Fruit fly (Drosophila melanogaster) whole organism, embryonic: ENCODE data around the gene rdhB.

Source experiments
- Ada2b ChIP-seq: fragments of 200-800 bp; sonication (Bioruptor generic); IDR thresholded peaks from 2 replicates; pipeline ENCODE4 v1.3.6; 2022; ENCODE audit warnings: missing biosample characterization, missing genetic modification characterization
- Asciz ChIP-seq: fragments of 200-800 bp; sonication (Bioruptor generic); optimal IDR thresholded peaks from 2 replicates; lab custom pipeline; 2017; ENCODE audit warnings: missing biosample characterization, mild to moderate bottlenecking, missing genetic modification characterization, missing genetic modification reagents
- B-H1 ChIP-seq: fragments of 200-800 bp; sonication (Bioruptor generic); IDR thresholded peaks from 3 replicates; pipeline ENCODE4 v1.3.6; 2022; ENCODE audit warnings: missing biosample characterization, missing genetic modification characterization
- B-H2 ChIP-seq: fragments of 200-800 bp; sonication (Bioruptor generic); optimal IDR thresholded peaks from 2 replicates; lab custom pipeline; 2018; ENCODE audit warnings: missing biosample characterization, mild to moderate bottlenecking, missing genetic modification characterization
- CG10209 ChIP-seq: fragments of 200-800 bp; sonication (Bioruptor generic); optimal IDR thresholded peaks from 3 replicates; lab custom pipeline; 2017; ENCODE audit warnings: missing biosample characterization, mild to moderate bottlenecking, missing genetic modification characterization, missing genetic modification reagents
- CG10274 ChIP-seq: fragments of 200-800 bp; sonication (Bioruptor generic); optimal IDR thresholded peaks from 3 replicates; lab custom pipeline; 2017; ENCODE audit warnings: missing biosample characterization, mild to moderate bottlenecking, missing genetic modification characterization
- CG11504 ChIP-seq: fragments of 200-800 bp; sonication (Bioruptor generic); optimal IDR thresholded peaks from 3 replicates; lab custom pipeline; 2019; ENCODE audit warnings: missing biosample characterization, mild to moderate bottlenecking, missing genetic modification characterization, moderate library complexity
- CG11696 ChIP-seq: fragments of 200-800 bp; sonication (Bioruptor generic); IDR thresholded peaks from 2 replicates; pipeline ENCODE4 v1.3.6; 2022; ENCODE audit warnings: missing biosample characterization, missing genetic modification characterization
- CG12942 ChIP-seq: fragments of 200-800 bp; sonication (Bioruptor generic); optimal IDR thresholded peaks from 3 replicates; lab custom pipeline; 2016; ENCODE audit warnings: missing biosample characterization, missing genetic modification characterization
- CG14014 ChIP-seq: fragments of 200-800 bp; sonication (Bioruptor generic); IDR thresholded peaks from 2 replicates; pipeline ENCODE4 v1.3.6; 2022; ENCODE audit warnings: missing biosample characterization, missing genetic modification characterization
- CG15011 ChIP-seq: fragments of 200-800 bp; sonication (Bioruptor generic); optimal IDR thresholded peaks from 3 replicates; lab custom pipeline; 2018; ENCODE audit warnings: missing biosample characterization, mild to moderate bottlenecking, missing genetic modification characterization
- CG15269 ChIP-seq: fragments of 200-800 bp; sonication (Bioruptor generic); optimal IDR thresholded peaks from 2 replicates; lab custom pipeline; 2018; ENCODE audit warnings: missing biosample characterization, mild to moderate bottlenecking, missing genetic modification characterization, moderate library complexity
- CG15514 ChIP-seq: fragments of 200-800 bp; sonication (Bioruptor generic); optimal IDR thresholded peaks from 3 replicates; lab custom pipeline; 2017; ENCODE audit warnings: missing biosample characterization, missing genetic modification characterization, mild to moderate bottlenecking, moderate library complexity, missing genetic modification reagents
- CG1647 ChIP-seq: fragments of 200-800 bp; sonication (Bioruptor generic); optimal IDR thresholded peaks from 3 replicates; lab custom pipeline; 2016; ENCODE audit warnings: missing biosample characterization, missing genetic modification characterization
- CG17361 ChIP-seq: fragments of 200-800 bp; sonication (Bioruptor generic); IDR thresholded peaks from 3 replicates; pipeline ENCODE4 v1.3.6; 2022; ENCODE audit warnings: missing biosample characterization, missing genetic modification characterization
- CG17568 ChIP-seq: fragments of 200-800 bp; sonication (Bioruptor generic); optimal IDR thresholded peaks from 2 replicates; lab custom pipeline; 2018; ENCODE audit warnings: missing biosample characterization, mild to moderate bottlenecking, missing genetic modification characterization, moderate library complexity
- CG1832 ChIP-seq: fragments of 200-800 bp; sonication (Bioruptor generic); optimal IDR thresholded peaks from 2 replicates; lab custom pipeline; 2017; ENCODE audit warnings: missing biosample characterization, mild to moderate bottlenecking, missing genetic modification characterization, inconsistent platforms
- CG30403 ChIP-seq: fragments of 200-800 bp; sonication (Bioruptor generic); optimal IDR thresholded peaks from 3 replicates; lab custom pipeline; 2016; ENCODE audit warnings: missing biosample characterization, missing genetic modification characterization
- CG4854 ChIP-seq: fragments of 200-800 bp; sonication (Bioruptor generic); optimal IDR thresholded peaks from 2 replicates; lab custom pipeline; 2016; ENCODE audit warnings: missing biosample characterization, missing genetic modification characterization, inconsistent platforms
- CG5245 ChIP-seq: fragments of 200-800 bp; sonication (Bioruptor generic); optimal IDR thresholded peaks from 3 replicates; lab custom pipeline; 2016; ENCODE audit warnings: missing biosample characterization, missing genetic modification characterization
- CG5953 ChIP-seq: fragments of 200-800 bp; sonication (Bioruptor generic); IDR thresholded peaks from 2 replicates; pipeline ENCODE4 v1.3.6; 2022; ENCODE audit warnings: missing biosample characterization, missing genetic modification characterization
- CG7357 ChIP-seq: fragments of 200-800 bp; sonication (Bioruptor generic); IDR thresholded peaks from 3 replicates; pipeline ENCODE4 v1.3.6; 2022; ENCODE audit warnings: missing biosample characterization, missing genetic modification characterization
- CG7839 ChIP-seq: fragments of 200-800 bp; sonication (Bioruptor generic); optimal IDR thresholded peaks from 3 replicates; lab custom pipeline; 2018; ENCODE audit warnings: missing biosample characterization, mild to moderate bottlenecking, missing genetic modification characterization, moderate library complexity
- CG7987 ChIP-seq: fragments of 200-800 bp; sonication (Bioruptor generic); optimal IDR thresholded peaks from 2 replicates; lab custom pipeline; 2018; ENCODE audit warnings: missing biosample characterization, mild to moderate bottlenecking, missing genetic modification characterization, moderate library complexity
- CG8924 ChIP-seq: fragments of 200-800 bp; optimal IDR thresholded peaks from 3 replicates; lab custom pipeline; 2019; ENCODE audit warnings: missing biosample characterization, mild to moderate bottlenecking, missing genetic modification characterization, moderate library complexity
- CG9215 ChIP-seq: fragments of 200-800 bp; sonication (Bioruptor generic); IDR thresholded peaks from 2 replicates; pipeline ENCODE4 v1.3.6; 2022; ENCODE audit warnings: missing biosample characterization, missing genetic modification characterization
- CG9876 ChIP-seq: fragments of 200-800 bp; sonication (Bioruptor generic); optimal IDR thresholded peaks from 2 replicates; lab custom pipeline; 2016; ENCODE audit warnings: missing biosample characterization, missing genetic modification characterization
- CoRest ChIP-seq: fragments of 200-800 bp; sonication (Bioruptor generic); optimal IDR thresholded peaks from 3 replicates; lab custom pipeline; 2018; ENCODE audit warnings: missing biosample characterization, mild to moderate bottlenecking, missing genetic modification characterization, moderate library complexity
- Dek ChIP-seq: fragments of 200-800 bp; sonication (Bioruptor generic); optimal IDR thresholded peaks from 3 replicates; lab custom pipeline; 2019; ENCODE audit warnings: missing biosample characterization, mild to moderate bottlenecking, missing genetic modification characterization, moderate library complexity
- Fer3 ChIP-seq: fragments of 200-800 bp; sonication (Bioruptor generic); optimal IDR thresholded peaks from 2 replicates; lab custom pipeline; 2018; ENCODE audit warnings: missing biosample characterization, mild to moderate bottlenecking, missing genetic modification characterization, moderate library complexity
- HLH4C ChIP-seq: fragments of 200-800 bp; sonication (Bioruptor generic); IDR thresholded peaks from 3 replicates; pipeline ENCODE4 v1.3.6; 2022; ENCODE audit warnings: missing biosample characterization, missing genetic modification characterization; ENCODE audit not compliant: partially characterized antibody
- Hr51 ChIP-seq, 2 experiments: fragments of 200-800 bp; sonication (Bioruptor generic); optimal IDR thresholded peaks; 2 replicates in 1 of 2; 3 replicates in 1 of 2; lab custom pipeline; 2016 to 2018; ENCODE audit warnings: missing biosample characterization in 2 of 2, missing genetic modification characterization in 2 of 2, mild to moderate bottlenecking in 1 of 2, moderate library complexity in 1 of 2
- Vsx1 ChIP-seq: fragments of 200-800 bp; sonication (Bioruptor generic); optimal IDR thresholded peaks from 2 replicates; lab custom pipeline; 2017; ENCODE audit warnings: missing biosample characterization, mild to moderate bottlenecking, missing genetic modification characterization, missing genetic modification reagents
- Xrp1 ChIP-seq: fragments of 200-800 bp; sonication (Bioruptor generic); IDR thresholded peaks from 2 replicates; pipeline ENCODE4 v1.3.6; 2022; ENCODE audit warnings: missing biosample characterization, missing genetic modification characterization
- ase ChIP-seq: fragments of 200-800 bp; sonication (Bioruptor generic); IDR thresholded peaks from 3 replicates; pipeline ENCODE4 v1.3.6; 2022; ENCODE audit warnings: missing biosample characterization, missing genetic modification characterization
- ato ChIP-seq: fragments of 200-800 bp; sonication (Bioruptor generic); IDR thresholded peaks from 2 replicates; pipeline ENCODE4 v1.3.6; 2022; ENCODE audit warnings: missing biosample characterization, missing genetic modification characterization; ENCODE audit not compliant: partially characterized antibody
- chif ChIP-seq, 2 experiments: fragments of 200-800 bp; sonication (Bioruptor generic); optimal IDR thresholded peaks; 3 replicates each; lab custom pipeline; 2016; ENCODE audit warnings: missing biosample characterization in 2 of 2, missing genetic modification characterization in 2 of 2
- fd96Cb ChIP-seq: fragments of 200-800 bp; sonication (Bioruptor generic); optimal IDR thresholded peaks from 2 replicates; lab custom pipeline; 2018; ENCODE audit warnings: missing biosample characterization, mild to moderate bottlenecking, missing genetic modification characterization, moderate library complexity
- gcm ChIP-seq: fragments of 200-800 bp; sonication (Bioruptor generic); optimal IDR thresholded peaks from 2 replicates; lab custom pipeline; 2019; ENCODE audit warnings: missing biosample characterization, mild to moderate bottlenecking, missing genetic modification characterization, moderate library complexity
- pan ChIP-seq, 4 experiments: fragments of >200 bp in 3 of 4; fragments of 200-800 bp in 1 of 4; sonication (Bioruptor generic) in 1 of 4; optimal IDR thresholded peaks in 3 of 4; IDR thresholded peaks in 1 of 4; 2 replicates each; pipeline versions ENCODE4 v1.3.6 to Lab custom; 2017 to 2022; ENCODE audit warnings: missing biosample characterization in 2 of 4, missing genetic modification characterization in 2 of 4, mixed read lengths in 1 of 4
- pita ChIP-seq: fragments of 200-800 bp; sonication (Bioruptor generic); optimal IDR thresholded peaks from 2 replicates; lab custom pipeline; 2017; ENCODE audit warnings: missing biosample characterization, mild to moderate bottlenecking, missing genetic modification characterization
- prd ChIP-seq, 3 experiments: fragments of >200 bp in 2 of 3; fragments of 200-800 bp in 1 of 3; sonication (Bioruptor generic) in 1 of 3; optimal IDR thresholded peaks in 2 of 3; IDR thresholded peaks in 1 of 3; 2 replicates in 2 of 3; 3 replicates in 1 of 3; pipeline versions ENCODE4 v1.3.6 to Lab custom; 2017 to 2022; ENCODE audit warnings: missing biosample characterization in 1 of 3, missing genetic modification characterization in 1 of 3
- psq ChIP-seq: fragments of 200-800 bp; sonication (Bioruptor generic); optimal IDR thresholded peaks from 2 replicates; lab custom pipeline; 2017; ENCODE audit warnings: missing biosample characterization, missing genetic modification characterization
- run ChIP-seq: fragments of 200-800 bp; sonication (Bioruptor generic); optimal IDR thresholded peaks from 3 replicates; lab custom pipeline; 2018; ENCODE audit warnings: missing biosample characterization, mild to moderate bottlenecking, missing genetic modification characterization
- sc ChIP-seq, 3 experiments: fragments of >200 bp in 2 of 3; fragments of 200-800 bp in 1 of 3; sonication (Bioruptor generic) in 1 of 3; optimal IDR thresholded peaks; 2 replicates in 2 of 3; 3 replicates in 1 of 3; lab custom pipeline; 2017; ENCODE audit warnings: mild to moderate bottlenecking in 1 of 3, missing biosample characterization in 1 of 3, missing genetic modification characterization in 1 of 3, missing genetic modification reagents in 1 of 3
- shn ChIP-seq: fragments of 200-800 bp; sonication (Bioruptor generic); optimal IDR thresholded peaks from 3 replicates; lab custom pipeline; 2016; ENCODE audit warnings: missing biosample characterization, missing genetic modification characterization
- tna ChIP-seq: fragments of 200-800 bp; sonication (Bioruptor generic); IDR thresholded peaks from 2 replicates; pipeline ENCODE4 v1.3.6; 2022; ENCODE audit warnings: missing biosample characterization, missing genetic modification characterization; ENCODE audit not compliant: partially characterized antibody
- usp ChIP-seq: fragments of >200 bp; optimal IDR thresholded peaks from 2 replicates; lab custom pipeline; 2017; ENCODE audit warnings: missing biosample characterization, missing genetic modification characterization

The rdhB gene

dm6 chr3R:22358810-22359209, 7.3 kb downstream of the rdhB start (continued):
- TF ChIP-seq CG14014 (GFP tag; lab: Robert Waterston, UW), result peak; percentile 54; the same call in 1 of the 2 replicates
- peak; percentile 69 for TF ChIP-seq Ada2b (GFP tag; lab: Robert Waterston, UW)
- no peak for TF ChIP-seq run
- TF ChIP-seq sc (optimal IDR thresholded peaks at IDR 0.05; lab: Kevin White, UChicago), result no peak
- TF ChIP-seq sc (GFP tag; optimal IDR thresholded peaks at IDR 0.05; lab: Kevin White, UChicago), result peak; percentile 89
- peak; percentile 57 for TF ChIP-seq gcm
- TF ChIP-seq CG30403 (GFP tag; lab: Kevin White, UChicago), result peak; percentile 39
- peak; percentile 62; the same call in 2 of the 3 replicates for TF ChIP-seq ase
- TF ChIP-seq HLH4C (GFP tag; lab: Robert Waterston, UW), result no peak
- TF ChIP-seq Vsx1 (GFP tag; lab: Kevin White, UChicago), result peak; percentile 59
- TF ChIP-seq CG1832 (GFP tag; lab: Kevin White, UChicago), result no peak
- peak; percentile 68 for TF ChIP-seq CoRest
- TF ChIP-seq CG11696, result peak; percentile 66; the same call in 1 of the 2 replicates
- TF ChIP-seq CG9876, result peak; percentile 6
- TF ChIP-seq chif (GFP tag; optimal IDR thresholded peaks at IDR 0.05; lab: Kevin White, UChicago), result peak; percentile 52 to 60
- peak; percentile 56 for TF ChIP-seq CG15269 (tag; lab: Kevin White, UChicago)
- TF ChIP-seq Xrp1 (GFP tag; lab: Robert Waterston, UW), result peak; percentile 88
- TF ChIP-seq CG7357, result peak; percentile 35; the same call in 1 of the 3 replicates
- TF ChIP-seq B-H2 (GFP tag; lab: Kevin White, UChicago), result no peak
- TF ChIP-seq tna (GFP tag; lab: Robert Waterston, UW), result no peak
- peak; percentile 17 for TF ChIP-seq Dek
- peak; percentile 62 for TF ChIP-seq CG15011 (GFP tag; lab: Kevin White, UChicago)
- peak; percentile 36 for TF ChIP-seq shn (GFP tag; lab: Kevin White, UChicago)
- TF ChIP-seq Hr51 (GFP tag; optimal IDR thresholded peaks at IDR 0.05; lab: Kevin White, UChicago), result peak; percentile 27 to 58
- TF ChIP-seq prd (optimal IDR thresholded peaks at IDR 0.05; lab: Kevin White, UChicago), result no peak
- peak; percentile 79 for TF ChIP-seq prd (GFP tag; IDR thresholded peaks at IDR 0.05; lab: Robert Waterston, UW)
- TF ChIP-seq CG4854 (GFP tag; lab: Kevin White, UChicago), result peak; percentile 62
- no peak for TF ChIP-seq ato (GFP tag; lab: Robert Waterston, UW)
- TF ChIP-seq CG7987, result peak; percentile 82
- peak; percentile 74 for TF ChIP-seq Fer3 (tag; lab: Kevin White, UChicago)
- TF ChIP-seq usp (GFP tag; lab: Kevin White, UChicago), result no peak
- TF ChIP-seq CG5245 (GFP tag; lab: Kevin White, UChicago), result peak; percentile 80
- TF ChIP-seq Asciz, result peak; percentile 92
- peak; percentile 76 for TF ChIP-seq B-H1 (GFP tag; lab: Robert Waterston, UW)
- TF ChIP-seq CG5953 (GFP tag; lab: Robert Waterston, UW), result peak; percentile 57; the same call in 1 of the 2 replicates
- no peak for TF ChIP-seq pan (optimal IDR thresholded peaks at IDR 0.05; lab: Kevin White, UChicago)
- TF ChIP-seq pan (GFP tag; optimal IDR thresholded peaks at IDR 0.05 in 1 of 2, IDR thresholded peaks at IDR 0.05 in 1 of 2), result peak in 1 of 2 experiments; percentile 85
- peak; percentile 83 for TF ChIP-seq CG17361 (GFP tag; lab: Robert Waterston, UW)
- TF ChIP-seq CG10209 (GFP tag; lab: Kevin White, UChicago), result peak; percentile 81
- peak; percentile 77 for TF ChIP-seq fd96Cb
- peak; percentile 74 for TF ChIP-seq CG17568 (GFP tag; lab: Kevin White, UChicago)
- peak; percentile 70 for TF ChIP-seq psq
- TF ChIP-seq CG12942 (GFP tag; lab: Kevin White, UChicago), result peak; percentile 59
- TF ChIP-seq CG9215 (GFP tag; lab: Robert Waterston, UW), result no peak
- peak; percentile 54 for TF ChIP-seq CG7839 (tag; lab: Kevin White, UChicago)
- peak; percentile 32 for TF ChIP-seq CG15514 (GFP tag; lab: Kevin White, UChicago)
- TF ChIP-seq CG11504 (tag; lab: Kevin White, UChicago), result peak; percentile 75
- TF ChIP-seq CG10274 (GFP tag; lab: Kevin White, UChicago), result no peak
- TF ChIP-seq CG8924, result peak; percentile 72
- peak; percentile 20 for TF ChIP-seq CG1647
- no peak for TF ChIP-seq pita (GFP tag; lab: Kevin White, UChicago)
